Fruit fly (Drosophila melanogaster) whole organism: Measurements from ENCODE around the gene Ugt37E1.

Experiments used
- CG8478 ChIP-seq: fragments of >200 bp; optimal IDR thresholded peaks from 2 replicates; lab custom pipeline; 2018; ENCODE audit warnings: inconsistent platforms
- Dll ChIP-seq: fragments of >200 bp; optimal IDR thresholded peaks from 2 replicates; lab custom pipeline; 2017
- pan ChIP-seq: fragments of >200 bp; optimal IDR thresholded peaks from 2 replicates; lab custom pipeline; 2017
- psq ChIP-seq: fragments of >200 bp; optimal IDR thresholded peaks from 2 replicates; lab custom pipeline; 2017
- usp ChIP-seq: fragments of >200 bp; optimal IDR thresholded peaks from 2 replicates; lab custom pipeline; 2017; ENCODE audit warnings: missing biosample characterization, missing genetic modification characterization, mixed read lengths

DNA sequence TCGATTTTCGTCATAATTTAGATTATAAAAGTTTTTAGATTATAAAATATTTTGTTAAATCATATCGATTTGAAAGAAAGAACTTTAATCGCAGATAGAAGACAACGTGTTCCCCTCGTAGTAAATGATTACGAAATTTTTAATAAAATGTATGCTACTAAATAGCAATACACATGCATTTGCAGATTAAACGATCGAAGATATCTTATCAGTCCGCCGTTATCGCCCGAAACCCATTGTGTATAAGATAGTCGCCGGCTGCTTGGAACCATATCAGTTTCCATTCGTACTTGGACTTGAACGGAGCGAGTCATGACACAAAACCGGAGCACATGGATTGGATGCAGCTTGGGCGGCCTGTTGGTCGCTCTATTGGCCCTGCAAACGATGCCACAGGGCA, 3.1 kb downstream of the Ugt37E1 start:
- TF ChIP-seq pan (lab: Kevin White, UChicago) = no peak
- no peak for TF ChIP-seq Dll (lab: Kevin White, UChicago)
- no peak for TF ChIP-seq usp (GFP tag; lab: Kevin White, UChicago)
- no peak for TF ChIP-seq CG8478 (lab: Kevin White, UChicago)
- no peak for TF ChIP-seq psq
